Fruit fly (Drosophila melanogaster) whole organism, embryonic: ENCODE data around the gene CG14194.
A peak's percentile ranks its signal among the peaks of the same experiment; 100 is the strongest.

Experiments used
- ATbp ChIP-seq: fragments of 200-800 bp; sonication (Bioruptor generic); optimal IDR thresholded peaks from 2 replicates; lab custom pipeline; 2017; ENCODE audit warnings: missing biosample characterization, mild to moderate bottlenecking, missing genetic modification characterization, missing genetic modification reagents
- CG10274 ChIP-seq: fragments of 200-800 bp; sonication (Bioruptor generic); optimal IDR thresholded peaks from 3 replicates; lab custom pipeline; 2017; ENCODE audit warnings: missing biosample characterization, mild to moderate bottlenecking, missing genetic modification characterization
- CG11247 ChIP-seq: fragments of 200-800 bp; sonication (Bioruptor generic); IDR thresholded peaks from 2 replicates; pipeline ENCODE4 v1.3.6; 2022; ENCODE audit warnings: missing biosample characterization, missing genetic modification characterization
- CG1233 ChIP-seq: fragments of 200-800 bp; sonication (Bioruptor generic); optimal IDR thresholded peaks from 4 replicates; lab custom pipeline; 2018; ENCODE audit warnings: missing biosample characterization, mild to moderate bottlenecking, missing genetic modification characterization
- CG12391 ChIP-seq: fragments of 200-800 bp; sonication (Bioruptor generic); optimal IDR thresholded peaks from 3 replicates; lab custom pipeline; 2018; ENCODE audit warnings: missing biosample characterization, mild to moderate bottlenecking, missing genetic modification characterization, moderate library complexity
- CG14050 ChIP-seq: fragments of 200-800 bp; sonication (Bioruptor generic); IDR thresholded peaks from 3 replicates; pipeline ENCODE4 v1.3.6; 2022; ENCODE audit warnings: missing biosample characterization, missing genetic modification characterization
- CG15601 ChIP-seq: fragments of 200-800 bp; sonication (Bioruptor generic); optimal IDR thresholded peaks from 3 replicates; lab custom pipeline; 2019; ENCODE audit warnings: missing biosample characterization, mild to moderate bottlenecking, missing genetic modification characterization, moderate library complexity
- CG1647 ChIP-seq: fragments of 200-800 bp; sonication (Bioruptor generic); optimal IDR thresholded peaks from 3 replicates; lab custom pipeline; 2016; ENCODE audit warnings: missing biosample characterization, missing genetic modification characterization
- CG16815 ChIP-seq: fragments of 200-800 bp; sonication (Bioruptor generic); optimal IDR thresholded peaks from 3 replicates; lab custom pipeline; 2017; ENCODE audit warnings: missing biosample characterization, mild to moderate bottlenecking, missing genetic modification characterization
- CG17359 ChIP-seq: fragments of 200-800 bp; sonication (Bioruptor generic); optimal IDR thresholded peaks from 3 replicates; lab custom pipeline; 2018; ENCODE audit warnings: missing biosample characterization, mild to moderate bottlenecking, missing genetic modification characterization, moderate library complexity
- CG2202 ChIP-seq: fragments of 200-800 bp; sonication (Bioruptor generic); optimal IDR thresholded peaks from 2 replicates; lab custom pipeline; 2018; ENCODE audit warnings: missing biosample characterization, mild to moderate bottlenecking, missing genetic modification characterization
- CG30431 ChIP-seq: fragments of 200-800 bp; sonication (Bioruptor generic); optimal IDR thresholded peaks from 2 replicates; lab custom pipeline; 2017; ENCODE audit warnings: missing biosample characterization, missing genetic modification characterization
- CG3847 ChIP-seq: fragments of 200-800 bp; sonication (Bioruptor generic); IDR thresholded peaks from 2 replicates; pipeline ENCODE4 v1.3.6; 2022; ENCODE audit warnings: missing biosample characterization, missing genetic modification characterization
- CG4424 ChIP-seq: fragments of 200-800 bp; sonication (Bioruptor generic); optimal IDR thresholded peaks from 3 replicates; lab custom pipeline; 2016; ENCODE audit warnings: missing biosample characterization, missing genetic modification characterization
- CG4820 ChIP-seq: fragments of 200-800 bp; sonication (Bioruptor generic); optimal IDR thresholded peaks from 3 replicates; lab custom pipeline; 2016; ENCODE audit warnings: missing biosample characterization, missing genetic modification characterization
- CG7357 ChIP-seq: fragments of 200-800 bp; sonication (Bioruptor generic); IDR thresholded peaks from 3 replicates; pipeline ENCODE4 v1.3.6; 2022; ENCODE audit warnings: missing biosample characterization, missing genetic modification characterization
- CG7372 ChIP-seq: fragments of 200-800 bp; sonication (Bioruptor generic); IDR thresholded peaks from 2 replicates; pipeline ENCODE4 v1.3.6; 2022; ENCODE audit warnings: missing biosample characterization, missing genetic modification characterization
- CG7928 ChIP-seq: fragments of 200-800 bp; sonication (Bioruptor generic); optimal IDR thresholded peaks from 2 replicates; lab custom pipeline; 2017; ENCODE audit warnings: missing biosample characterization, mild to moderate bottlenecking, missing genetic modification characterization
- Chrac-16 ChIP-seq: fragments of 200-800 bp; sonication (Bioruptor generic); optimal IDR thresholded peaks from 3 replicates; lab custom pipeline; 2016; ENCODE audit warnings: missing biosample characterization, missing genetic modification characterization
- CoRest ChIP-seq: fragments of 200-800 bp; sonication (Bioruptor generic); optimal IDR thresholded peaks from 3 replicates; lab custom pipeline; 2018; ENCODE audit warnings: missing biosample characterization, mild to moderate bottlenecking, missing genetic modification characterization, moderate library complexity
- HmgD ChIP-seq: fragments of 200-800 bp; sonication (Bioruptor generic); optimal IDR thresholded peaks from 3 replicates; lab custom pipeline; 2016; ENCODE audit warnings: missing biosample characterization, missing genetic modification characterization
- Hsf ChIP-seq: fragments of 200-800 bp; sonication (Bioruptor generic); optimal IDR thresholded peaks from 3 replicates; lab custom pipeline; 2016; ENCODE audit warnings: missing biosample characterization, missing genetic modification characterization
- Max ChIP-seq: fragments of 200-800 bp; sonication (Bioruptor generic); optimal IDR thresholded peaks from 2 replicates; lab custom pipeline; 2016; ENCODE audit warnings: missing biosample characterization, mild to moderate bottlenecking, missing genetic modification characterization
- Mrtf ChIP-seq: fragments of 200-800 bp; sonication (Bioruptor generic); IDR thresholded peaks from 3 replicates; pipeline ENCODE4 v1.3.6; 2022; ENCODE audit warnings: missing biosample characterization, missing genetic modification characterization
- PHDP ChIP-seq: fragments of 200-800 bp; sonication (Bioruptor generic); optimal IDR thresholded peaks from 3 replicates; lab custom pipeline; 2018; ENCODE audit warnings: missing biosample characterization, mild to moderate bottlenecking, missing genetic modification characterization, moderate library complexity
- Ptx1 ChIP-seq: fragments of 200-800 bp; sonication (Bioruptor generic); IDR thresholded peaks from 2 replicates; pipeline ENCODE4 v1.3.6; 2022; ENCODE audit warnings: missing biosample characterization, missing genetic modification characterization
- Spps ChIP-seq: fragments of 200-800 bp; sonication (Bioruptor generic); optimal IDR thresholded peaks from 2 replicates; lab custom pipeline; 2018; ENCODE audit warnings: missing biosample characterization, mild to moderate bottlenecking, missing genetic modification characterization
- Ssrp ChIP-seq: fragments of 200-800 bp; sonication (Bioruptor generic); optimal IDR thresholded peaks from 2 replicates; lab custom pipeline; 2018; ENCODE audit warnings: missing biosample characterization, mild to moderate bottlenecking, missing genetic modification characterization, moderate library complexity
- al ChIP-seq: fragments of 200-800 bp; sonication (Bioruptor generic); IDR thresholded peaks from 2 replicates; pipeline ENCODE4 v1.3.6; 2022; ENCODE audit warnings: missing biosample characterization, missing genetic modification characterization
- chif ChIP-seq, 2 experiments: fragments of 200-800 bp; sonication (Bioruptor generic); optimal IDR thresholded peaks; 3 replicates each; lab custom pipeline; 2016; ENCODE audit warnings: missing biosample characterization in 2 of 2, missing genetic modification characterization in 2 of 2
- ci ChIP-seq: fragments of 200-800 bp; sonication (Bioruptor generic); IDR thresholded peaks from 3 replicates; pipeline ENCODE4 v1.3.6; 2022; ENCODE audit warnings: missing biosample characterization, missing genetic modification characterization
- crp ChIP-seq, 2 experiments: fragments of 200-800 bp; sonication (Bioruptor generic); optimal IDR thresholded peaks; 2 replicates in 1 of 2; 3 replicates in 1 of 2; lab custom pipeline; 2017; ENCODE audit warnings: missing biosample characterization in 2 of 2, missing genetic modification characterization in 2 of 2, mild to moderate bottlenecking in 1 of 2, moderate library complexity in 1 of 2
- danr ChIP-seq: fragments of 200-800 bp; sonication (Bioruptor generic); IDR thresholded peaks from 2 replicates; pipeline ENCODE4 v1.3.6; 2022; ENCODE audit warnings: missing biosample characterization, missing genetic modification characterization
- gcm ChIP-seq: fragments of 200-800 bp; sonication (Bioruptor generic); optimal IDR thresholded peaks from 2 replicates; lab custom pipeline; 2019; ENCODE audit warnings: missing biosample characterization, mild to moderate bottlenecking, missing genetic modification characterization, moderate library complexity
- gcm2 ChIP-seq: fragments of 200-800 bp; sonication (Bioruptor generic); optimal IDR thresholded peaks from 2 replicates; lab custom pipeline; 2016; ENCODE audit warnings: missing biosample characterization, missing genetic modification characterization
- gem ChIP-seq: fragments of 200-800 bp; sonication (Bioruptor generic); optimal IDR thresholded peaks from 2 replicates; lab custom pipeline; 2019; ENCODE audit warnings: missing biosample characterization, mild to moderate bottlenecking, missing genetic modification characterization, moderate library complexity
- gro ChIP-seq: fragments of 200-800 bp; sonication (Bioruptor generic); optimal IDR thresholded peaks from 2 replicates; lab custom pipeline; 2016; ENCODE audit warnings: missing biosample characterization, missing genetic modification characterization
- lbe ChIP-seq: fragments of 200-800 bp; sonication (Bioruptor generic); optimal IDR thresholded peaks from 2 replicates; lab custom pipeline; 2016; ENCODE audit warnings: missing biosample characterization, mild to moderate bottlenecking, missing genetic modification characterization
- lmd ChIP-seq: fragments of 200-800 bp; sonication (Bioruptor generic); IDR thresholded peaks from 2 replicates; pipeline ENCODE4 v1.3.6; 2022; ENCODE audit warnings: missing biosample characterization, missing genetic modification characterization
- mam ChIP-seq: fragments of 200-800 bp; sonication (Bioruptor generic); optimal IDR thresholded peaks from 3 replicates; lab custom pipeline; 2016; ENCODE audit warnings: missing biosample characterization, missing genetic modification characterization
- ranshi ChIP-seq: fragments of 200-800 bp; sonication (Bioruptor generic); IDR thresholded peaks from 2 replicates; pipeline ENCODE4 v1.3.6; 2022; ENCODE audit warnings: missing biosample characterization, missing genetic modification characterization
- sens ChIP-seq: fragments of 200-800 bp; sonication (Bioruptor generic); peaks from one replicate; lab custom pipeline; 2016; ENCODE audit warnings: missing biosample characterization, missing genetic modification characterization
- seq ChIP-seq: fragments of 200-800 bp; sonication (Bioruptor generic); IDR thresholded peaks from 2 replicates; pipeline ENCODE4 v1.3.6; 2022; ENCODE audit warnings: missing biosample characterization, missing genetic modification characterization
- sima ChIP-seq: fragments of 200-800 bp; sonication (Bioruptor generic); optimal IDR thresholded peaks from 2 replicates; lab custom pipeline; 2016; ENCODE audit warnings: missing biosample characterization, missing genetic modification characterization
- sqz ChIP-seq: fragments of 200-800 bp; sonication (Bioruptor generic); optimal IDR thresholded peaks from 3 replicates; lab custom pipeline; 2018; ENCODE audit warnings: missing biosample characterization, mild to moderate bottlenecking, missing genetic modification characterization
- tio ChIP-seq: fragments of 200-800 bp; sonication (Bioruptor generic); optimal IDR thresholded peaks from 2 replicates; lab custom pipeline; 2017; ENCODE audit warnings: missing biosample characterization, missing genetic modification characterization, inconsistent platforms
- twi ChIP-seq: fragments of 200-800 bp; optimal IDR thresholded peaks from 2 replicates; lab custom pipeline; 2019; ENCODE audit warnings: missing biosample characterization, mild to moderate bottlenecking, missing genetic modification characterization, moderate library complexity
- yki ChIP-seq: fragments of >200 bp; optimal IDR thresholded peaks from 3 replicates; lab custom pipeline; 2018
- zen2 ChIP-seq: fragments of 200-800 bp; sonication (Bioruptor generic); IDR thresholded peaks from 3 replicates; pipeline ENCODE4 v1.3.6; 2022; ENCODE audit warnings: missing biosample characterization, missing genetic modification characterization; ENCODE audit not compliant: partially characterized antibody

CG14194 gene

dm6 chrX:19152570-19153287 lies 40.6 kb upstream of the CG14194 start (continued):
- TF ChIP-seq gcm2 (GFP tag; lab: Kevin White, UChicago) (peak; percentile 29), mam (GFP tag; lab: Kevin White, UChicago) (no peak), sqz (GFP tag; lab: Kevin White, UChicago) (peak; percentile 15), gem (tag; lab: Kevin White, UChicago) (peak; percentile 85), CG14050 (GFP tag; lab: Robert Waterston, UW) (peak; percentile 36; the same call in 1 of the 3 replicates), tio (peak; percentile 70), CG11247 (0 out of 2 replicates have a peak, but pooled peaks have one; percentile 19), lbe (GFP tag; lab: Kevin White, UChicago) (peak; percentile 58), CG7357 (GFP tag; lab: Robert Waterston, UW) (0 out of 3 replicates have a peak, but pooled peaks have one; percentile 8), danr (GFP tag; lab: Robert Waterston, UW) (0 out of 2 replicates have a peak, but pooled peaks have one; percentile 14), CG2202 (tag; lab: Kevin White, UChicago) (peak; percentile 17), CG7928 (GFP tag; lab: Kevin White, UChicago) (no peak), CG16815 (GFP tag; lab: Kevin White, UChicago) (peak; percentile 43), crp (GFP tag; optimal IDR thresholded peaks at IDR 0.05; lab: Kevin White, UChicago) (no peak), seq (GFP tag; lab: Robert Waterston, UW) (0 out of 2 replicates have a peak, but pooled peaks have one; percentile 15), yki (no peak), CG4820 (GFP tag; lab: Kevin White, UChicago) (peak; percentile 57), zen2 (no peak), gcm (GFP tag; lab: Kevin White, UChicago) (peak; percentile 51), CG1233 (GFP tag; lab: Kevin White, UChicago) (peak; percentile 55), ranshi (GFP tag; lab: Robert Waterston, UW) (peak; percentile 45; the same call in 1 of the 2 replicates), al (GFP tag; lab: Robert Waterston, UW) (0 out of 2 replicates have a peak, but pooled peaks have one; percentile 15), ATbp (peak; percentile 51), Ptx1 (GFP tag; lab: Robert Waterston, UW) (peak; percentile 64), Hsf (GFP tag; lab: Kevin White, UChicago) (peak; percentile 34), lmd (GFP tag; lab: Robert Waterston, UW) (peak; percentile 50; the same call in 1 of the 2 replicates), Max (GFP tag; lab: Kevin White, UChicago) (peak; percentile 55), sens (GFP tag; lab: Kevin White, UChicago) (peak; percentile 85), CG15601 (tag; lab: Kevin White, UChicago) (peak; percentile 23), gro (GFP tag; lab: Kevin White, UChicago) (no peak), CG4424 (GFP tag; lab: Kevin White, UChicago) (peak; percentile 76), Chrac-16 (GFP tag; lab: Kevin White, UChicago) (peak; percentile 37), Mrtf (GFP tag; lab: Robert Waterston, UW) (0 out of 3 replicates have a peak, but pooled peaks have one; percentile 16), Spps (tag; lab: Kevin White, UChicago) (peak; percentile 14), chif (GFP tag; optimal IDR thresholded peaks at IDR 0.05; lab: Kevin White, UChicago) (peak in 1 of 2 experiments; percentile 34), Ssrp (tag; lab: Kevin White, UChicago) (peak; percentile 66), sima (no peak), PHDP (tag; lab: Kevin White, UChicago) (peak; percentile 57), CG7372 (no peak), ci (0 out of 3 replicates have a peak, but pooled peaks have one; percentile 14), CG30431 (GFP tag; lab: Kevin White, UChicago) (peak; percentile 43), CG17359 (tag; lab: Kevin White, UChicago) (peak; percentile 56), CoRest (tag; lab: Kevin White, UChicago) (peak; percentile 71), CG1647 (GFP tag; lab: Kevin White, UChicago) (no peak), CG12391 (tag; lab: Kevin White, UChicago) (peak; percentile 66), HmgD (GFP tag; lab: Kevin White, UChicago) (no peak), CG3847 (GFP tag; lab: Robert Waterston, UW) (peak; percentile 31; the same call in 1 of the 2 replicates), twi (tag; lab: Kevin White, UChicago) (peak; percentile 5), CG10274 (GFP tag; lab: Kevin White, UChicago) (peak; percentile 3)
